Worm (Caenorhabditis elegans) whole organism, mixed stage, embryonic: ENCODE measurements around the gene Y53G8B.1.
A peak's percentile ranks its signal among the peaks of the same experiment; 100 is the strongest.

Source experiments
- M03D4.4 ChIP-seq: sonication (generic microtip); optimal IDR thresholded peaks from 2 replicates; lab custom pipeline; 2017; ENCODE audit warnings: mild to moderate bottlenecking, missing genetic modification characterization, missing compliant biosample characterization
- bed-3 ChIP-seq: fragments of 200-800 bp; sonication (Bioruptor generic); optimal IDR thresholded peaks from 3 replicates; lab custom pipeline; 2018; ENCODE audit warnings: mild to moderate bottlenecking, missing genetic modification characterization, moderate library complexity, missing compliant biosample characterization
- blmp-1 ChIP-seq: fragments of 150-350 bp; optimal IDR thresholded peaks from 2 replicates; lab custom pipeline; 2014; ENCODE audit warnings: missing biosample characterization, missing genetic modification characterization
- ceh-39 ChIP-seq: fragments of 150-350 bp; optimal IDR thresholded peaks from 2 replicates; lab custom pipeline; 2014; ENCODE audit warnings: missing biosample characterization, missing genetic modification characterization
- ceh-43 ChIP-seq: fragments of 200-800 bp; sonication (Bioruptor generic); optimal IDR thresholded peaks from 2 replicates; lab custom pipeline; 2018; ENCODE audit warnings: mild to moderate bottlenecking, missing genetic modification characterization, moderate library complexity, missing compliant biosample characterization
- ceh-83 ChIP-seq: fragments of 200-800 bp; sonication (Bioruptor generic); optimal IDR thresholded peaks from 2 replicates; lab custom pipeline; 2018; ENCODE audit warnings: mild to moderate bottlenecking, missing genetic modification characterization, missing compliant biosample characterization
- ces-1 ChIP-seq: fragments of 150-350 bp; optimal IDR thresholded peaks from 2 replicates; lab custom pipeline; 2014; ENCODE audit warnings: missing biosample characterization, missing genetic modification reagents, missing genetic modification characterization
- cnd-1 ChIP-seq: fragments of 200-800 bp; sonication (Bioruptor generic); optimal IDR thresholded peaks from 2 replicates; lab custom pipeline; 2018; ENCODE audit warnings: mild to moderate bottlenecking, missing genetic modification characterization, missing compliant biosample characterization
- drap-1 ChIP-seq: fragments of 200-800 bp; sonication (Bioruptor generic); optimal IDR thresholded peaks from 3 replicates; lab custom pipeline; 2018; ENCODE audit warnings: mild to moderate bottlenecking, missing genetic modification characterization, missing compliant biosample characterization
- elt-1 ChIP-seq: sonication (generic microtip); optimal IDR thresholded peaks from 2 replicates; lab custom pipeline; 2017; ENCODE audit warnings: missing genetic modification characterization, mild to moderate bottlenecking, missing compliant biosample characterization, antibody characterized with exemption, moderate library complexity, borderline replicate concordance; ENCODE audit not compliant: insufficient read depth
- elt-3 ChIP-seq: fragments of 150-350 bp; optimal IDR thresholded peaks from 2 replicates; lab custom pipeline; 2014; ENCODE audit warnings: missing biosample characterization, missing genetic modification characterization
- flh-1 ChIP-seq: fragments of 200-800 bp; sonication (Bioruptor generic); optimal IDR thresholded peaks from 2 replicates; lab custom pipeline; 2018; ENCODE audit warnings: mild to moderate bottlenecking, missing genetic modification characterization, moderate library complexity, missing compliant biosample characterization
- ham-2 ChIP-seq: fragments of 200-800 bp; sonication (Bioruptor generic); optimal IDR thresholded peaks from 2 replicates; lab custom pipeline; 2018; ENCODE audit warnings: mild to moderate bottlenecking, missing genetic modification characterization, missing compliant biosample characterization
- hlh-1 ChIP-seq: fragments of 150-350 bp; optimal IDR thresholded peaks from 2 replicates; lab custom pipeline; 2014; ENCODE audit warnings: missing biosample characterization, missing genetic modification reagents, missing genetic modification characterization
- lin-13 ChIP-seq: fragments of 150-350 bp; optimal IDR thresholded peaks from 2 replicates; lab custom pipeline; 2014; ENCODE audit warnings: missing biosample characterization, missing genetic modification characterization
- lin-32 ChIP-seq: fragments of 200-800 bp; sonication (Bioruptor generic); optimal IDR thresholded peaks from 2 replicates; lab custom pipeline; 2018; ENCODE audit warnings: mild to moderate bottlenecking, missing genetic modification characterization, missing compliant biosample characterization
- lsy-2 ChIP-seq: fragments of 150-350 bp; optimal IDR thresholded peaks from 2 replicates; lab custom pipeline; 2014; ENCODE audit warnings: missing biosample characterization, missing genetic modification characterization
- mab-5 ChIP-seq: fragments of 150-350 bp; optimal IDR thresholded peaks from 2 replicates; lab custom pipeline; 2014; ENCODE audit warnings: missing biosample characterization, missing genetic modification characterization
- mep-1 ChIP-seq: fragments of 150-350 bp; optimal IDR thresholded peaks from 2 replicates; lab custom pipeline; 2017; ENCODE audit warnings: missing biosample characterization, missing genetic modification reagents, missing genetic modification characterization, inconsistent platforms
- mls-2 ChIP-seq: sonication (generic microtip); optimal IDR thresholded peaks from 2 replicates; lab custom pipeline; 2016; ENCODE audit warnings: mild to moderate bottlenecking, missing genetic modification characterization, moderate library complexity, missing compliant biosample characterization
- nhr-12 ChIP-seq: fragments of 150-350 bp; optimal IDR thresholded peaks from 2 replicates; lab custom pipeline; 2014; ENCODE audit warnings: missing biosample characterization, missing genetic modification characterization
- nhr-2 ChIP-seq: fragments of 150-350 bp; optimal IDR thresholded peaks from 2 replicates; lab custom pipeline; 2014; ENCODE audit warnings: missing biosample characterization, missing genetic modification characterization
- nhr-237 ChIP-seq: fragments of 150-350 bp; optimal IDR thresholded peaks from 2 replicates; lab custom pipeline; 2014; ENCODE audit warnings: missing biosample characterization, missing genetic modification characterization
- nhr-28 ChIP-seq: fragments of 150-350 bp; optimal IDR thresholded peaks from 2 replicates; lab custom pipeline; 2014; ENCODE audit warnings: missing biosample characterization, missing genetic modification characterization
- nhr-76 ChIP-seq: sonication (generic microtip); optimal IDR thresholded peaks from 2 replicates; lab custom pipeline; 2017; ENCODE audit warnings: missing biosample characterization, missing genetic modification characterization
- pha-4 ChIP-seq: fragments of 150-350 bp; optimal IDR thresholded peaks from 2 replicates; lab custom pipeline; 2018; ENCODE audit warnings: missing biosample characterization, missing genetic modification reagents, missing genetic modification characterization
- sem-2 ChIP-seq: fragments of 200-800 bp; sonication (Bioruptor generic); optimal IDR thresholded peaks from 2 replicates; lab custom pipeline; 2018; ENCODE audit warnings: mild to moderate bottlenecking, missing genetic modification characterization, missing compliant biosample characterization
- snpc-4 ChIP-seq: fragments of 150-350 bp; optimal IDR thresholded peaks from 2 replicates; lab custom pipeline; 2014; ENCODE audit warnings: missing biosample characterization, missing genetic modification characterization
- sptf-1 ChIP-seq: sonication (generic microtip); optimal IDR thresholded peaks from 2 replicates; lab custom pipeline; 2017; ENCODE audit warnings: mild to moderate bottlenecking, missing genetic modification characterization, moderate library complexity, missing compliant biosample characterization
- tbx-8 ChIP-seq: fragments of 200-800 bp; sonication (Bioruptor generic); optimal IDR thresholded peaks from 2 replicates; lab custom pipeline; 2018; ENCODE audit warnings: mild to moderate bottlenecking, missing genetic modification characterization, moderate library complexity, missing compliant biosample characterization
- unc-120 ChIP-seq: sonication (generic microtip); optimal IDR thresholded peaks from 2 replicates; lab custom pipeline; 2017; ENCODE audit warnings: missing genetic modification characterization, missing compliant biosample characterization; ENCODE audit not compliant: poor library complexity, severe bottlenecking
- unc-39 ChIP-seq: fragments of 150-350 bp; optimal IDR thresholded peaks from 2 replicates; lab custom pipeline; 2014; ENCODE audit warnings: missing biosample characterization, missing genetic modification characterization
- unc-62 ChIP-seq: fragments of 150-350 bp; optimal IDR thresholded peaks from 2 replicates; lab custom pipeline; 2014; ENCODE audit warnings: missing biosample characterization, missing genetic modification reagents, missing genetic modification characterization
- zip-8 ChIP-seq: fragments of 150-350 bp; optimal IDR thresholded peaks from 2 replicates; lab custom pipeline; 2014; ENCODE audit warnings: missing biosample characterization, missing genetic modification characterization
- ztf-11 ChIP-seq: fragments of 150-350 bp; optimal IDR thresholded peaks from 2 replicates; lab custom pipeline; 2014; ENCODE audit warnings: missing biosample characterization, missing genetic modification characterization

The Y53G8B.1 gene

DNA sequence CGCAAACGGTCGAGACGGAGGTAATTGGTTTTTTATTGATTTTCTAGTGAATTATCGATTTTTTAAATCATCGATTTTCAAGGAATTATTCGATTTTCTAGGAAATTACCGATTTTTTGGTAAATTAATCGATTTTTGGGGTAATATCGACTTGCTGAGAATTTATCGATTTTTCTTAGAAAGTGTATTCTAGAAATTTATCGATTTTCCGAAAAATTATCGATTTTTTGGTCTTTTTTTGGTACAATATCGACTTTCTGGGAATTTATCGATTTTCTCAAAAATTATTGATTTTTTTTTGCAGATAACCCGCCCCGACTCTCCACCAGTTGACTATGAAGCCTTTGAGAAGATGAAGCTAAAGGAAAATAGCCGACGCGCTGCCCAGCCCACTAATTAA lies 41.5 kb downstream of the Y53G8B.1 start:
- TF ChIP-seq hlh-1 (no peak), lsy-2 (tag; lab: Kevin White, UChicago) (no peak), tbx-8 (GFP tag; lab: Kevin White, UChicago) (no peak), unc-62 (GFP tag; lab: Kevin White, UChicago) (no peak), mep-1 (tag; lab: Kevin White, UChicago) (no peak), nhr-237 (tag; lab: Kevin White, UChicago) (no peak), snpc-4 (tag; lab: Kevin White, UChicago) (no peak), ces-1 (no peak), bed-3 (GFP tag; lab: Kevin White, UChicago) (no peak), elt-1 (tag; lab: Kevin White, UChicago) (no peak)

DNA sequence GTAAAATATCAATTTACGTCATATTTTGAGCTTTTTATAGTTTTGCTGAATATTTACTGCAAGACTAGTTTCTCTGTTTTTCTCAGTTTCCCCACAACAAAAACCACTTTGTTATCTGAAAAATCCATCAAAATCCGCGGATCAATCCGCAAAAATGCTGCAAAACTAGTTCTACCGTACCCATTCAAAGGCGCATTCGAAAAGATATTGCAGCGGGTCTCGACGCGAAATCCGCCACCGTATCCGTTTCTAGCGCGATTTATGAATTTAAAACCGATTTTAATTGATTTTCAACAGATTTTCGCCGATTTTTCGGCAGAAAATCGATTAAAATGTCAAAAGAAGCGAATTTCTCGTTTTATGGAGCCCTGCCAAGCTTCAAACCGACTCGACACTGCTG lies 42.3 kb downstream of the Y53G8B.1 start, which contains the start of gene R148.4:
R148.4 (plus strand) TSS at position 211 of the 400 bp plus-strand sequence.
- TF ChIP-seq ceh-83 (GFP tag; lab: Kevin White, UChicago) (no peak), elt-3 (tag; lab: Kevin White, UChicago) (no peak), hlh-1 (no peak), ceh-39 (tag; lab: Kevin White, UChicago) (no peak), snpc-4 (tag; lab: Kevin White, UChicago) (no peak), lin-13 (tag; lab: Kevin White, UChicago) (no peak), ham-2 (GFP tag; lab: Kevin White, UChicago) (no peak), tbx-8 (GFP tag; lab: Kevin White, UChicago) (no peak), pha-4 (tag; lab: Kevin White, UChicago) (no peak), unc-120 (no peak), blmp-1 (tag; lab: Kevin White, UChicago) (no peak), mls-2 (tag; lab: Kevin White, UChicago) (no peak)

DNA sequence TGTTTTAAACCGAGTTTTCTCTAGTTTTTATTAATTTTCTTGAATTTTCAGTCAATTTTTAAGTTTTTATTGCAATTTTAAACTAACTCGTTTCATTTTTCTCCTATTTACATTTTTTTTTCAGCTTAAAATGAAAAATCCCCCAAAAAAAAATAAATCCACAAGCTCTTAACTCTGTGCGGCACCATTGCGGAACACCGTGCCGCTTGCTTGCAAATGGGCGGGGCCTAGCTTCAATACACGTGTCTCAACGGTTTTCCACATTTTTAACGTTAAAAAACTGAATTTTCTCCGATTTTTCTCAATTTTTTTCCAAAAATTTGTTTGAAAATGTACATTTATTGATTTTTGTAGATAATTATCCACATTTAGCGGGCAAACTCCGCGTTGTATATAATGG lies 45.9 kb downstream of the Y53G8B.1 start, which contains the start of gene R148.3:
R148.3 (plus strand) TSS at position 347 of the 400 bp plus-strand sequence.
- TF ChIP-seq sptf-1 (tag; lab: Kevin White, UChicago) (peak; percentile 93), mls-2 (tag; lab: Kevin White, UChicago) (peak; percentile 81), tbx-8 (GFP tag; lab: Kevin White, UChicago) (peak; percentile 84), elt-1 (tag; lab: Kevin White, UChicago) (no peak), blmp-1 (tag; lab: Kevin White, UChicago) (peak; percentile 42), unc-62 (GFP tag; lab: Kevin White, UChicago) (no peak), drap-1 (peak; percentile 76), unc-120 (peak; percentile 65), ceh-39 (tag; lab: Kevin White, UChicago) (no peak), pha-4 (tag; lab: Kevin White, UChicago) (no peak), lin-13 (tag; lab: Kevin White, UChicago) (peak; percentile 79), snpc-4 (tag; lab: Kevin White, UChicago) (no peak), bed-3 (GFP tag; lab: Kevin White, UChicago) (peak; percentile 74), nhr-237 (tag; lab: Kevin White, UChicago) (no peak), flh-1 (peak; percentile 46), ces-1 (peak; percentile 16), elt-3 (tag; lab: Kevin White, UChicago) (no peak), unc-39 (tag; lab: Kevin White, UChicago) (peak; percentile 51), nhr-76 (tag; lab: Kevin White, UChicago) (no peak), zip-8 (no peak), hlh-1 (peak; percentile 65), ztf-11 (tag; lab: Kevin White, UChicago) (peak; percentile 62), M03D4.4 (tag; lab: Kevin White, UChicago) (peak; percentile 81), cnd-1 (tag; lab: Kevin White, UChicago) (peak; percentile 69), nhr-2 (peak; percentile 42), sem-2 (GFP tag; lab: Kevin White, UChicago) (peak; percentile 57), mep-1 (tag; lab: Kevin White, UChicago) (peak; percentile 72), lin-32 (GFP tag; lab: Kevin White, UChicago) (peak; percentile 31), ham-2 (GFP tag; lab: Kevin White, UChicago) (peak; percentile 92), ceh-83 (GFP tag; lab: Kevin White, UChicago) (peak; percentile 52), lsy-2 (tag; lab: Kevin White, UChicago) (peak; percentile 57), mab-5 (tag; lab: Kevin White, UChicago) (peak; percentile 46), nhr-12 (tag; lab: Kevin White, UChicago) (peak; percentile 40), ceh-43 (peak; percentile 82), nhr-28 (tag; lab: Kevin White, UChicago) (no peak)
